Worm (Caenorhabditis elegans) whole organism, L1 larva: ENCODE measurements around the gene irg-1.

Source experiments
- C04F5.9 ChIP-seq: sonication (generic microtip); optimal IDR thresholded peaks from 2 replicates; lab custom pipeline; 2016; ENCODE audit warnings: missing genetic modification characterization, missing compliant biosample characterization
- alr-1 ChIP-seq: fragments of 200-800 bp; sonication (Bioruptor generic); optimal IDR thresholded peaks from 2 replicates; lab custom pipeline; 2018; ENCODE audit warnings: borderline replicate concordance, mild to moderate bottlenecking, missing genetic modification characterization, missing compliant biosample characterization
- aly-2 ChIP-seq: fragments of 150-350 bp; optimal IDR thresholded peaks from 2 replicates; lab custom pipeline; 2014; ENCODE audit warnings: missing biosample characterization, missing genetic modification characterization
- ama-1 ChIP-seq: fragments of 150-350 bp; optimal IDR thresholded peaks from 2 replicates; lab custom pipeline; 2014
- ceh-8 ChIP-seq: fragments of 200-800 bp; sonication (Bioruptor generic); optimal IDR thresholded peaks from 2 replicates; lab custom pipeline; 2018; ENCODE audit warnings: mild to moderate bottlenecking, missing genetic modification characterization, moderate library complexity, missing compliant biosample characterization
- ceh-82 ChIP-seq, 3 experiments: fragments of 150-350 bp in 1 of 3; sonication (generic microtip) in 2 of 3; optimal IDR thresholded peaks; 2 replicates each; lab custom pipeline; 2014 to 2017; ENCODE audit warnings: missing biosample characterization in 3 of 3, missing genetic modification characterization in 3 of 3
- ceh-88 ChIP-seq: fragments of 200-800 bp; sonication (Bioruptor generic); IDR thresholded peaks from 2 replicates; pipeline ENCODE4 v1.3.6; 2022; ENCODE audit warnings: missing genetic modification characterization, missing compliant biosample characterization
- egl-27 ChIP-seq, 2 experiments: fragments of 150-350 bp in 1 of 2; sonication (generic microtip); optimal IDR thresholded peaks; 3 replicates each; lab custom pipeline; 2017 to 2018; ENCODE audit warnings: missing biosample characterization in 2 of 2, missing genetic modification characterization in 2 of 2, missing genetic modification reagents in 2 of 2
- ets-5 ChIP-seq: fragments of 200-800 bp; sonication (Bioruptor generic); IDR thresholded peaks from 2 replicates; pipeline ENCODE4 v1.3.6; 2022; ENCODE audit warnings: missing genetic modification characterization, missing compliant biosample characterization
- fkh-10 ChIP-seq: sonication (generic microtip); optimal IDR thresholded peaks from 2 replicates; lab custom pipeline; 2017; ENCODE audit warnings: missing biosample characterization, missing genetic modification reagents, missing genetic modification characterization
- fkh-8 ChIP-seq: sonication (generic microtip); optimal IDR thresholded peaks from 2 replicates; lab custom pipeline; 2016; ENCODE audit warnings: mild to moderate bottlenecking, missing genetic modification characterization, missing compliant biosample characterization
- jun-1 ChIP-seq: fragments of 150-350 bp; optimal IDR thresholded peaks from 2 replicates; lab custom pipeline; 2014; ENCODE audit warnings: missing biosample characterization, missing genetic modification reagents, missing genetic modification characterization
- lin-13 ChIP-seq: fragments of 150-350 bp; optimal IDR thresholded peaks from 2 replicates; lab custom pipeline; 2014; ENCODE audit warnings: missing biosample characterization, missing genetic modification reagents, missing genetic modification characterization
- lin-35 ChIP-seq, 2 experiments: fragments of 150-350 bp; optimal IDR thresholded peaks; 2 replicates each; lab custom pipeline; 2014; ENCODE audit warnings: missing biosample characterization in 2 of 2, missing genetic modification characterization in 2 of 2, missing genetic modification reagents in 2 of 2
- lin-39 ChIP-seq: fragments of 150-350 bp; optimal IDR thresholded peaks from 2 replicates; lab custom pipeline; 2014; ENCODE audit warnings: missing biosample characterization, missing genetic modification reagents, missing genetic modification characterization
- lir-3 ChIP-seq: sonication (generic microtip); optimal IDR thresholded peaks from 2 replicates; lab custom pipeline; 2016; ENCODE audit warnings: mild to moderate bottlenecking, missing genetic modification characterization, moderate library complexity, missing compliant biosample characterization; ENCODE audit not compliant: poor library complexity
- mab-9 ChIP-seq: fragments of 200-800 bp; sonication (Bioruptor generic); IDR thresholded peaks from 2 replicates; pipeline ENCODE4 v1.3.6; 2022; ENCODE audit warnings: missing genetic modification reagents, missing genetic modification characterization, missing compliant biosample characterization
- mdl-1 ChIP-seq, 2 experiments: fragments of 150-350 bp; optimal IDR thresholded peaks; 2 replicates each; lab custom pipeline; 2014 to 2017; ENCODE audit warnings: missing biosample characterization in 2 of 2, missing genetic modification characterization in 2 of 2, inconsistent platforms in 1 of 2
- mef-2 ChIP-seq: fragments of 150-350 bp; optimal IDR thresholded peaks from 2 replicates; lab custom pipeline; 2014; ENCODE audit warnings: missing biosample characterization, missing genetic modification characterization
- nhr-11 ChIP-seq: fragments of 150-350 bp; optimal IDR thresholded peaks from 2 replicates; lab custom pipeline; 2014; ENCODE audit warnings: missing biosample characterization, missing genetic modification characterization
- nhr-19 ChIP-seq: fragments of 200-800 bp; sonication (Bioruptor generic); conservative IDR thresholded peaks from 2 replicates; pipeline ENCODE4 v1.3.6; 2022; ENCODE audit warnings: missing genetic modification characterization, missing compliant biosample characterization
- nhr-237 ChIP-seq: fragments of 150-350 bp; optimal IDR thresholded peaks from 2 replicates; lab custom pipeline; 2014; ENCODE audit warnings: missing biosample characterization, missing genetic modification characterization
- nhr-47 ChIP-seq: sonication (generic microtip); optimal IDR thresholded peaks from 2 replicates; lab custom pipeline; 2016; ENCODE audit warnings: mild to moderate bottlenecking, missing genetic modification characterization, moderate library complexity, missing compliant biosample characterization
- nhr-85 ChIP-seq: sonication (generic microtip); peaks from one replicate; lab custom pipeline; 2016; ENCODE audit warnings: missing genetic modification characterization, inconsistent platforms, missing compliant biosample characterization
- pax-3 ChIP-seq: fragments of 200-800 bp; sonication (Bioruptor generic); optimal IDR thresholded peaks from 2 replicates; lab custom pipeline; 2018; ENCODE audit warnings: mild to moderate bottlenecking, missing genetic modification characterization, moderate library complexity, missing compliant biosample characterization
- pqm-1 ChIP-seq: sonication (generic microtip); optimal IDR thresholded peaks from 3 replicates; lab custom pipeline; 2017; ENCODE audit warnings: missing biosample characterization, missing genetic modification characterization
- rnt-1 ChIP-seq: sonication (generic microtip); optimal IDR thresholded peaks from 2 replicates; lab custom pipeline; 2016; ENCODE audit warnings: mild to moderate bottlenecking, missing genetic modification characterization, moderate library complexity, missing compliant biosample characterization
- snu-23 ChIP-seq: sonication (generic microtip); optimal IDR thresholded peaks from 2 replicates; lab custom pipeline; 2016; ENCODE audit warnings: missing genetic modification characterization, missing compliant biosample characterization
- tlp-1 ChIP-seq: fragments of 150-350 bp; optimal IDR thresholded peaks from 2 replicates; lab custom pipeline; 2014; ENCODE audit warnings: missing biosample characterization, missing genetic modification characterization
- unc-62 ChIP-seq: fragments of 150-350 bp; optimal IDR thresholded peaks from 2 replicates; lab custom pipeline; 2014; ENCODE audit warnings: missing biosample characterization, missing genetic modification reagents, missing genetic modification characterization
- unc-86 ChIP-seq: sonication (generic microtip); optimal IDR thresholded peaks from 2 replicates; lab custom pipeline; 2016; ENCODE audit warnings: missing genetic modification characterization, missing compliant biosample characterization
- xbp-1 ChIP-seq: sonication (generic microtip); optimal IDR thresholded peaks from 2 replicates; lab custom pipeline; 2016; ENCODE audit warnings: missing genetic modification characterization, missing compliant biosample characterization
- zip-4 ChIP-seq: fragments of 200-800 bp; sonication (Bioruptor generic); optimal IDR thresholded peaks from 2 replicates; lab custom pipeline; 2018; ENCODE audit warnings: mild to moderate bottlenecking, missing genetic modification characterization, moderate library complexity, missing compliant biosample characterization
- ztf-11 ChIP-seq, 2 experiments: sonication (generic microtip); optimal IDR thresholded peaks; 2 replicates each; lab custom pipeline; 2016 to 2017; ENCODE audit warnings: missing genetic modification characterization in 2 of 2, missing biosample characterization in 1 of 2, missing compliant biosample characterization in 1 of 2

The irg-1 gene

DNA sequence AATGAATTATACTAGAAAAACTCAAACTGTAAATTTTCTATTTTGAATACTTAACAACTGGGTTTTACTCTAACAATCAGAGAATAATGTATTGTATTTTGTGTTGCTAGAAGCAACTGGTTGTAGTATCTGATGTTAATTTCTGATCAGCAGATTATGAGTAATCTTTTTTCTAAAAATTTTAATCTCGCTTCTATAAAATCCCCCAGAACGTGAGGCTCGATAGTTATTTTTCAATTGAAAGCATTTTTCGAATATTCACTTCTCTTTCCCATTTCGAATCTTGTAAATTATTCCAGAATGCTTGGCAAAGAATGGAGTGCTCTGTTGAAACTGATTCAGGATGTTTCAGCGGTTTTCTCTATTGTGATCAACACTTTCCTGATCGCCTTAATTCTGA, 5.5 kb upstream of the irg-1 start, which contains the start of gene str-227:
Gene str-227 (plus strand): TSS at position 301 of the 400 bp plus-strand sequence.
- TF ChIP-seq lin-35 (GFP tag; optimal IDR thresholded peaks at IDR 0.05; lab: Kevin White, UChicago) (no peak), tlp-1 (tag; lab: Kevin White, UChicago) (no peak), C04F5.9 (tag; lab: Kevin White, UChicago) (no peak), pqm-1 (tag; lab: Kevin White, UChicago) (no peak), mef-2 (tag; lab: Kevin White, UChicago) (no peak), fkh-10 (GFP tag; lab: Kevin White, UChicago) (no peak), nhr-85 (no peak), lin-39 (tag; lab: Kevin White, UChicago) (no peak), mdl-1 (tag; optimal IDR thresholded peaks at IDR 0.05; lab: Kevin White, UChicago) (no peak), ceh-88 (GFP tag; lab: Robert Waterston, UW) (no peak), mab-9 (no peak), ama-1 (lab: Kevin White, UChicago) (no peak), snu-23 (GFP tag; lab: Kevin White, UChicago) (no peak), alr-1 (tag; lab: Kevin White, UChicago) (no peak), nhr-19 (no peak), nhr-237 (tag; lab: Kevin White, UChicago) (no peak)

DNA sequence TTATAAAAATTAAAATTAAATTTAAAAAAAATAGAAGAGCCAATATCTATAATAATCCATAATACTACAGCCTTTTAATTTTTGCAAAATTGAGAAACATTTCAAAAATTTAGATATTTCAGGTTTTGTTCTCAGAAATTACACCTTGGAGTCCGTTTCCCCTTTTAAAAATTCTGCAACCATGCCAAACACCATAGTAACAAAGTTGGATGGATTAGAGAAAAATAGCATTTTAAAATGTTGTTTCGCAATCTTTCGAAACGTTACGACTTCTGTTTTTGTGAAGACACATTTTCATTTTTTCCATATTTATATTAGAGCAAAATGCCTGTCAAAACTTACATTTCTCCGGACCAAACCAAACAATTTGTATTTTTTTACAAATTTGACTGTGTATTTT, 1.6 kb downstream of the irg-1 start, which contains the start of gene T24A6.7:
Gene T24A6.7 (plus strand): TSS at position 301 of the 400 bp plus-strand sequence.
- TF ChIP-seq ets-5 (no peak), nhr-47 (no peak), lir-3 (tag; lab: Kevin White, UChicago) (no peak), zip-4 (GFP tag; lab: Kevin White, UChicago) (no peak), pax-3 (tag; lab: Kevin White, UChicago) (no peak), nhr-237 (tag; lab: Kevin White, UChicago) (no peak), ztf-11 (tag; optimal IDR thresholded peaks at IDR 0.05; lab: Kevin White, UChicago) (no peak), fkh-8 (tag; lab: Kevin White, UChicago) (no peak), ceh-82 (tag; optimal IDR thresholded peaks at IDR 0.05; lab: Kevin White, UChicago) (no peak)

DNA sequence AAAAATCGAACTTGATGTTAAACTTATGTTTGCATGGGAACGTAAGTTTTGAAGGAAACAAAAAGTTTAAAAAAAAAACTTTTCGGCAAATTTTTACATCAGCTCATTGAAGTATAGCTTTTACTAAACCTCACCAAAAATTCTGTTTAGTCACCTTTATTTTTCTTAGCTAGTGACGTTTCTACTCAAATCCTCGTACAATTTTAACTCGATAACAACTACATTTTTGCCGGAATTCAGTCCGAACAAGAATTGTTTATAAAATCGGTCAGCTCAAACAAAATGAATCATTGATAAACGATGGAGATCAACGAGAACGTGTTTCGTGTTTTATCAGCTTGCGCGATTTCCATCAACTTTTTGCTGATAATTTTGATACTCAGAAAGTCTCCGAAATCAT, 3.5 kb downstream of the irg-1 start, which contains the start of gene str-260:
Gene str-260 (plus strand): TSS at position 301 of the 400 bp plus-strand sequence.
- no peak for TF ChIP-seq lin-35 (GFP tag; optimal IDR thresholded peaks at IDR 0.05; lab: Kevin White, UChicago)
- no peak for TF ChIP-seq zip-4 (GFP tag; lab: Kevin White, UChicago)
- TF ChIP-seq egl-27 (tag; optimal IDR thresholded peaks at IDR 0.05; lab: Kevin White, UChicago): no peak
- TF ChIP-seq lin-13 (GFP tag; lab: Kevin White, UChicago): no peak
- no peak for TF ChIP-seq aly-2
- TF ChIP-seq nhr-11 (tag; lab: Kevin White, UChicago): no peak
- TF ChIP-seq jun-1 (tag; lab: Kevin White, UChicago): no peak
- no peak for TF ChIP-seq rnt-1 (tag; lab: Kevin White, UChicago)
- TF ChIP-seq lin-39 (tag; lab: Kevin White, UChicago): no peak
- TF ChIP-seq pax-3 (tag; lab: Kevin White, UChicago): no peak
- no peak for TF ChIP-seq unc-86
- TF ChIP-seq ceh-8: no peak
- no peak for TF ChIP-seq xbp-1 (tag; lab: Kevin White, UChicago)
- no peak for TF ChIP-seq lir-3 (tag; lab: Kevin White, UChicago)
- no peak for TF ChIP-seq unc-62 (GFP tag; lab: Kevin White, UChicago)
- TF ChIP-seq alr-1 (tag; lab: Kevin White, UChicago): no peak
- no peak for TF ChIP-seq ets-5

DNA sequence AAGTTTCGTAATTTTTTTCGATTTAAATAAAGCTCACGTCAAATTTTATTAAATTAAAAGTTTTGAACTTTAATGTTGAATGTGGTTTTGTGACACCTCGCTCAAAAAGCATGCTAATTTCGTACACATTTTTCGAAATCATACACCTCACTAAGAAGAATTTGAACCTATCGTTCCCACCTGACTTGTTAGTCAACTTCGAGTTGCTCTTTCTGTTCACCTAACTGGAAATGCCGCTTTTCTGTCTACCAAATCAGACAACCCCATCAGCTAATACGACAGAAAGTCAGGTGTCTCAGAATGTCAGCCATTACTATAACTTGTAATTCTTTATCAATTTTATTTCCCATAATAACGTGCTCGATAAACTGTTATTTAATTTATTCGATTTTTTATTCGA, 7.0 kb downstream of the irg-1 start, which contains the start of gene srbc-66:
Gene srbc-66 (plus strand): TSS at position 301 of the 400 bp plus-strand sequence.
- TF ChIP-seq nhr-19: no peak
- peak; percentile 35 for TF ChIP-seq fkh-8 (tag; lab: Kevin White, UChicago)
